Worm (Caenorhabditis elegans) whole organism, L2 larva: Measurements from ENCODE around the gene eri-9.
A peak's percentile ranks its signal among the peaks of the same experiment; 100 is the strongest.
"Not testable (repeated sequence)": the region's sequence is repeated elsewhere in the genome, so short reads cannot be mapped to it uniquely, and the experiment has no call there.

Source experiments
- ceh-16 ChIP-seq: fragments of 150-350 bp; optimal IDR thresholded peaks from 2 replicates; lab custom pipeline; 2014; ENCODE audit warnings: missing biosample characterization, missing genetic modification characterization
- egl-27 ChIP-seq: sonication (generic microtip); optimal IDR thresholded peaks from 3 replicates; lab custom pipeline; 2017; ENCODE audit warnings: missing biosample characterization, missing genetic modification reagents, missing genetic modification characterization
- mdl-1 ChIP-seq, 2 experiments: fragments of 150-350 bp in 1 of 2; sonication (generic microtip) in 1 of 2; optimal IDR thresholded peaks; 2 replicates each; lab custom pipeline; 2017; ENCODE audit warnings: missing biosample characterization in 2 of 2, missing genetic modification characterization in 2 of 2
- nhr-237 ChIP-seq: fragments of 150-350 bp; optimal IDR thresholded peaks from 2 replicates; lab custom pipeline; 2014; ENCODE audit warnings: missing biosample characterization, missing genetic modification characterization
- nhr-77 ChIP-seq: fragments of 150-350 bp; optimal IDR thresholded peaks from 2 replicates; lab custom pipeline; 2014; ENCODE audit warnings: missing biosample characterization, missing genetic modification characterization
- sma-3 ChIP-seq: sonication (generic microtip); optimal IDR thresholded peaks from 2 replicates; lab custom pipeline; 2016; ENCODE audit warnings: missing genetic modification reagents, missing genetic modification characterization, missing compliant biosample characterization
- unc-62 ChIP-seq: fragments of 150-350 bp; optimal IDR thresholded peaks from 2 replicates; lab custom pipeline; 2014; ENCODE audit warnings: missing biosample characterization, missing genetic modification reagents, missing genetic modification characterization
- ztf-4 ChIP-seq: fragments of 150-350 bp; optimal IDR thresholded peaks from 2 replicates; lab custom pipeline; 2014; ENCODE audit warnings: missing biosample characterization, missing genetic modification characterization

DNA sequence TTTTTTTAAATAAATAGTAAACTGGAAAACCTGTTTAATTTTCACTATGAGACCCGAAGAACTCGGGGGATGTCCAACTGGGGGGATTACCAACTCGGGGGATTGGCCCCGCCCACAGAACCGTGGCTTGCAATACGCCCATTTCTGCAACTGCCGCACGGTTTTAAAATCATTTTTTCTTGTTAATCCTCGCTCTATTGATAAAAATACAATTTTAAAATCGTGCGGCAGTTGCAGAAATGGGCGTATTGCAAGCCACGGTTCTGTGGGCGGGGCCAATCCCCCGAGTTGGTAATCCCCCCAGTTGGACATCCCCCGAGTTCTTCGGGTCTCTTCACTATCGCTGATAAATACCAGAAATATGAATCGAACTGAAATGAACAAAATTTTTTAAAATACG, 10.2 kb upstream of the eri-9 start, which contains the start of gene mmab-1:
- not testable (repeated sequence) for TF ChIP-seq ceh-16 (tag; lab: Kevin White, UChicago); unc-62; egl-27 (tag; lab: Kevin White, UChicago); nhr-77 (tag; lab: Kevin White, UChicago); nhr-237 (tag; lab: Kevin White, UChicago); ztf-4; mdl-1 (tag; optimal IDR thresholded peaks at IDR 0.05; lab: Kevin White, UChicago)
- TF ChIP-seq sma-3 (GFP tag; lab: Kevin White, UChicago), result peak; percentile 69
